Fruit fly (Drosophila melanogaster): ENCODE measurements around the gene CG32071.

Gene CG32071

dm6 chr3L:11119396-11119900, 15.8 kb upstream of the CG32071 start (continued):
- TF ChIP-seq Nf-YB (GFP tag; optimal IDR thresholded peaks at IDR 0.05), result no peak
- peak; percentile 16; the same call in 1 of the 2 replicates for TF ChIP-seq CG32767 (GFP tag; IDR thresholded peaks at IDR 0.05)
- no peak for TF ChIP-seq NC2β (GFP tag; optimal IDR thresholded peaks at IDR 0.05)
- no peak for TF ChIP-seq schlank (tag; optimal IDR thresholded peaks at IDR 0.05)
- no peak for TF ChIP-seq vnd (GFP tag; IDR thresholded peaks at IDR 0.05; ENCODE audit: partially characterized antibody)
- no peak for TF ChIP-seq CG4424 (GFP tag; optimal IDR thresholded peaks at IDR 0.05)
- TF ChIP-seq ap (GFP tag; IDR thresholded peaks at IDR 0.05), result no peak
- TF ChIP-seq CG10462 (GFP tag; optimal IDR thresholded peaks at IDR 0.05), result no peak
- TF ChIP-seq run (tag; optimal IDR thresholded peaks at IDR 0.05), result no peak
- TF ChIP-seq CG12155 (GFP tag; optimal IDR thresholded peaks at IDR 0.05), result no peak
- TF ChIP-seq B-H1 (GFP tag; IDR thresholded peaks at IDR 0.05), result no peak
- TF ChIP-seq otp (GFP tag; IDR thresholded peaks at IDR 0.05), result no peak
- TF ChIP-seq Sry-β (GFP tag; optimal IDR thresholded peaks at IDR 0.05), result no peak
- TF ChIP-seq CG31388 (GFP tag; optimal IDR thresholded peaks at IDR 0.05), result no peak
- TF ChIP-seq hb (GFP tag; IDR thresholded peaks at IDR 0.05; ENCODE audit: partially characterized antibody), result no peak
- TF ChIP-seq CG12744 (GFP tag; optimal IDR thresholded peaks at IDR 0.05), result no peak
- no peak for TF ChIP-seq slp2 (GFP tag; optimal IDR thresholded peaks at IDR 0.05)
- no peak for TF ChIP-seq Neu2 (GFP tag; optimal IDR thresholded peaks at IDR 0.05; ENCODE audit: borderline replicate concordance)
- 0 out of 3 replicates have a peak, but pooled peaks have one; percentile 70 for TF ChIP-seq CG11456 (GFP tag; IDR thresholded peaks at IDR 0.05)
- peak; percentile 63 for TF ChIP-seq Rfx (GFP tag; IDR thresholded peaks at IDR 0.05)
- no peak for TF ChIP-seq Hmx (GFP tag; optimal IDR thresholded peaks at IDR 0.05)
- TF ChIP-seq crc (GFP tag; optimal IDR thresholded peaks at IDR 0.05), result no peak
- TF ChIP-seq CG9817 (tag; optimal IDR thresholded peaks at IDR 0.05), result peak; percentile 27
- no peak for TF ChIP-seq bowl (GFP tag; IDR thresholded peaks at IDR 0.05)
- TF ChIP-seq eyg (GFP tag; optimal IDR thresholded peaks at IDR 0.05), result no peak
- peak; percentile 45 for TF ChIP-seq lmd (GFP tag; IDR thresholded peaks at IDR 0.05)
- 0 out of 3 replicates have a peak, but pooled peaks have one; percentile 29 for TF ChIP-seq Optix (GFP tag; IDR thresholded peaks at IDR 0.05)
- no peak for TF ChIP-seq CG16779 (GFP tag; IDR thresholded peaks at IDR 0.05)
- no peak for TF ChIP-seq BEAF-32 (GFP tag; optimal IDR thresholded peaks at IDR 0.05)
- no peak for TF ChIP-seq ro (GFP tag; IDR thresholded peaks at IDR 0.05)
- TF ChIP-seq corto (GFP tag; optimal IDR thresholded peaks at IDR 0.05), result no peak
- peak; percentile 93 for TF ChIP-seq p53 (GFP tag; optimal IDR thresholded peaks at IDR 0.05)
- TF ChIP-seq Lhr (GFP tag; optimal IDR thresholded peaks at IDR 0.05), result no peak
- no peak for TF ChIP-seq fd96Cb (tag; optimal IDR thresholded peaks at IDR 0.05)
- TF ChIP-seq Atf6 (GFP tag; IDR thresholded peaks at IDR 0.05), result no peak
- TF ChIP-seq gcm (GFP tag; optimal IDR thresholded peaks at IDR 0.05), result no peak
- TF ChIP-seq Deaf1 (tag; optimal IDR thresholded peaks at IDR 0.05), result no peak
- TF ChIP-seq pho (GFP tag; optimal IDR thresholded peaks at IDR 0.05), result no peak
- no peak for TF ChIP-seq pros (GFP tag; optimal IDR thresholded peaks at IDR 0.05)
- peak; percentile 37; the same call in 1 of the 3 replicates for TF ChIP-seq Dbx (GFP tag; IDR thresholded peaks at IDR 0.05)
- TF ChIP-seq CG14441 (GFP tag; IDR thresholded peaks at IDR 0.05), result peak; percentile 54; the same call in 1 of the 2 replicates
- no peak for TF ChIP-seq CG7556 (GFP tag; optimal IDR thresholded peaks at IDR 0.05)
- no peak for TF ChIP-seq ci (GFP tag; IDR thresholded peaks at IDR 0.05)
- TF ChIP-seq kni (GFP tag; optimal IDR thresholded peaks at IDR 0.05), result no peak

Data from whole organism, embryonic.